Fruit fly (Drosophila melanogaster) whole organism, embryonic: ENCODE data around the gene CG11811.

Source experiments
- CG12155 ChIP-seq: fragments of 200-800 bp; sonication (Bioruptor generic); optimal IDR thresholded peaks from 3 replicates; lab custom pipeline; 2016; ENCODE audit warnings: missing biosample characterization, missing genetic modification characterization
- CG15479 ChIP-seq: fragments of 200-800 bp; sonication (Bioruptor generic); optimal IDR thresholded peaks from 3 replicates; lab custom pipeline; 2019; ENCODE audit warnings: missing biosample characterization, mild to moderate bottlenecking, missing genetic modification characterization, moderate library complexity
- CG1602 ChIP-seq: fragments of 200-800 bp; sonication (Bioruptor generic); optimal IDR thresholded peaks from 3 replicates; lab custom pipeline; 2016; ENCODE audit warnings: missing biosample characterization, missing genetic modification characterization
- CG1603 ChIP-seq: fragments of 200-800 bp; sonication (Bioruptor generic); optimal IDR thresholded peaks from 2 replicates; lab custom pipeline; 2019; ENCODE audit warnings: missing biosample characterization, mild to moderate bottlenecking, missing genetic modification characterization, moderate library complexity
- CG17328 ChIP-seq: fragments of 200-800 bp; sonication (Bioruptor generic); IDR thresholded peaks from 2 replicates; pipeline ENCODE4 v1.3.6; 2022; ENCODE audit warnings: missing biosample characterization, missing genetic modification characterization
- CG17912 ChIP-seq: fragments of 200-800 bp; sonication (Bioruptor generic); optimal IDR thresholded peaks from 2 replicates; lab custom pipeline; 2018; ENCODE audit warnings: missing biosample characterization, mild to moderate bottlenecking, missing genetic modification characterization
- CG2116 ChIP-seq: fragments of 200-800 bp; sonication (Bioruptor generic); optimal IDR thresholded peaks from 3 replicates; lab custom pipeline; 2018; ENCODE audit warnings: missing biosample characterization, mild to moderate bottlenecking, missing genetic modification characterization
- CG32772 ChIP-seq: fragments of 200-800 bp; sonication (Bioruptor generic); IDR thresholded peaks from 2 replicates; pipeline ENCODE4 v1.3.6; 2022; ENCODE audit warnings: missing biosample characterization, missing genetic modification characterization
- CG42726 ChIP-seq: fragments of 200-800 bp; sonication (Bioruptor generic); IDR thresholded peaks from 2 replicates; pipeline ENCODE4 v1.3.6; 2022; ENCODE audit warnings: missing biosample characterization, missing genetic modification characterization; ENCODE audit not compliant: partially characterized antibody
- CG4282 ChIP-seq: fragments of 200-800 bp; sonication (Bioruptor generic); optimal IDR thresholded peaks from 2 replicates; lab custom pipeline; 2016; ENCODE audit warnings: missing biosample characterization, missing genetic modification characterization
- CG5953 ChIP-seq: fragments of 200-800 bp; sonication (Bioruptor generic); IDR thresholded peaks from 2 replicates; pipeline ENCODE4 v1.3.6; 2022; ENCODE audit warnings: missing biosample characterization, missing genetic modification characterization
- CG6272 ChIP-seq: fragments of 200-800 bp; sonication (Bioruptor generic); IDR thresholded peaks from 2 replicates; pipeline ENCODE4 v1.3.6; 2022; ENCODE audit warnings: missing biosample characterization, missing genetic modification characterization
- CG6765 ChIP-seq: fragments of 200-800 bp; sonication (Bioruptor generic); optimal IDR thresholded peaks from 3 replicates; lab custom pipeline; 2017; ENCODE audit warnings: missing biosample characterization, mild to moderate bottlenecking, missing genetic modification characterization
- CG7372 ChIP-seq: fragments of 200-800 bp; sonication (Bioruptor generic); IDR thresholded peaks from 2 replicates; pipeline ENCODE4 v1.3.6; 2022; ENCODE audit warnings: missing biosample characterization, missing genetic modification characterization
- CG7745 ChIP-seq: fragments of 200-800 bp; sonication (Bioruptor generic); optimal IDR thresholded peaks from 2 replicates; lab custom pipeline; 2018; ENCODE audit warnings: missing biosample characterization, mild to moderate bottlenecking, missing genetic modification characterization, moderate library complexity
- CG7928 ChIP-seq: fragments of 200-800 bp; sonication (Bioruptor generic); optimal IDR thresholded peaks from 2 replicates; lab custom pipeline; 2017; ENCODE audit warnings: missing biosample characterization, mild to moderate bottlenecking, missing genetic modification characterization
- CG8281 ChIP-seq: fragments of 200-800 bp; sonication (Bioruptor generic); optimal IDR thresholded peaks from 2 replicates; lab custom pipeline; 2018; ENCODE audit warnings: missing biosample characterization, mild to moderate bottlenecking, missing genetic modification characterization, moderate library complexity
- CG8290 ChIP-seq, 3 experiments: fragments of 200-800 bp; sonication (Bioruptor generic); optimal IDR thresholded peaks; 2 replicates each; lab custom pipeline; 2016 to 2019; ENCODE audit warnings: missing biosample characterization in 3 of 3, missing genetic modification characterization in 3 of 3, mild to moderate bottlenecking in 2 of 3, moderate library complexity in 1 of 3
- Dbx ChIP-seq: fragments of 200-800 bp; sonication (Bioruptor generic); IDR thresholded peaks from 3 replicates; pipeline ENCODE4 v1.3.6; 2022; ENCODE audit warnings: missing biosample characterization, missing genetic modification characterization
- Dfd ChIP-seq, 2 experiments: fragments of >200 bp; optimal IDR thresholded peaks; 2 replicates each; lab custom pipeline; 2017; ENCODE audit warnings: missing biosample characterization in 2 of 2, missing genetic modification characterization in 2 of 2
- Doc2 ChIP-seq: fragments of 200-800 bp; sonication (Bioruptor generic); IDR thresholded peaks from 2 replicates; pipeline ENCODE4 v1.3.6; 2022; ENCODE audit warnings: missing biosample characterization, missing genetic modification characterization
- ERR ChIP-seq: fragments of 200-800 bp; sonication (Bioruptor generic); optimal IDR thresholded peaks from 2 replicates; lab custom pipeline; 2016; ENCODE audit warnings: missing biosample characterization, missing genetic modification characterization
- HLH3B ChIP-seq: fragments of 200-800 bp; sonication (Bioruptor generic); IDR thresholded peaks from 2 replicates; pipeline ENCODE4 v1.3.6; 2022; ENCODE audit warnings: missing biosample characterization, missing genetic modification characterization
- Hand ChIP-seq: fragments of 200-800 bp; sonication (Bioruptor generic); optimal IDR thresholded peaks from 2 replicates; lab custom pipeline; 2017; ENCODE audit warnings: mild to moderate bottlenecking, missing biosample characterization, missing genetic modification reagents, missing genetic modification characterization
- Hr39 ChIP-seq: fragments of >200 bp; optimal IDR thresholded peaks from 2 replicates; lab custom pipeline; 2017
- Kr ChIP-seq: fragments of 200-800 bp; sonication (Bioruptor generic); optimal IDR thresholded peaks from 2 replicates; lab custom pipeline; 2017; ENCODE audit warnings: missing biosample characterization, mild to moderate bottlenecking, missing genetic modification characterization
- Lim3 ChIP-seq: fragments of 200-800 bp; sonication (Bioruptor generic); IDR thresholded peaks from 2 replicates; pipeline ENCODE4 v1.3.6; 2022; ENCODE audit warnings: missing biosample characterization, missing genetic modification characterization
- Max ChIP-seq: fragments of 200-800 bp; sonication (Bioruptor generic); optimal IDR thresholded peaks from 2 replicates; lab custom pipeline; 2016; ENCODE audit warnings: missing biosample characterization, mild to moderate bottlenecking, missing genetic modification characterization
- Ravus ChIP-seq: fragments of 200-800 bp; sonication (Bioruptor generic); IDR thresholded peaks from 2 replicates; pipeline ENCODE4 v1.3.6; 2022; ENCODE audit warnings: missing biosample characterization, missing genetic modification characterization
- Spps ChIP-seq: fragments of 200-800 bp; sonication (Bioruptor generic); optimal IDR thresholded peaks from 2 replicates; lab custom pipeline; 2018; ENCODE audit warnings: missing biosample characterization, mild to moderate bottlenecking, missing genetic modification characterization
- YL-1 ChIP-seq: fragments of 200-800 bp; sonication (Bioruptor generic); optimal IDR thresholded peaks from 3 replicates; lab custom pipeline; 2017; ENCODE audit warnings: missing biosample characterization, mild to moderate bottlenecking, missing genetic modification characterization
- amos ChIP-seq: fragments of 200-800 bp; sonication (Bioruptor generic); IDR thresholded peaks from 2 replicates; pipeline ENCODE4 v1.3.6; 2022; ENCODE audit warnings: missing biosample characterization, missing genetic modification characterization; ENCODE audit not compliant: partially characterized antibody
- crc ChIP-seq: fragments of 200-800 bp; sonication (Bioruptor generic); optimal IDR thresholded peaks from 2 replicates; lab custom pipeline; 2016; ENCODE audit warnings: missing biosample characterization, missing genetic modification characterization
- dm ChIP-seq: fragments of 200-800 bp; sonication (Bioruptor generic); optimal IDR thresholded peaks from 3 replicates; lab custom pipeline; 2016; ENCODE audit warnings: missing biosample characterization, missing genetic modification characterization
- fd3F ChIP-seq: fragments of 200-800 bp; sonication (Bioruptor generic); optimal IDR thresholded peaks from 2 replicates; lab custom pipeline; 2018; ENCODE audit warnings: missing biosample characterization, mild to moderate bottlenecking, missing genetic modification characterization, moderate library complexity
- gsb-n ChIP-seq: fragments of 200-800 bp; sonication (Bioruptor generic); optimal IDR thresholded peaks from 3 replicates; lab custom pipeline; 2018; ENCODE audit warnings: missing biosample characterization, mild to moderate bottlenecking, missing genetic modification characterization
- h ChIP-seq: fragments of >200 bp; optimal IDR thresholded peaks from 2 replicates; lab custom pipeline; 2017
- hbn ChIP-seq: fragments of 200-800 bp; sonication (Bioruptor generic); IDR thresholded peaks from 2 replicates; pipeline ENCODE4 v1.3.6; 2022; ENCODE audit warnings: missing biosample characterization, missing genetic modification characterization; ENCODE audit not compliant: partially characterized antibody
- ken ChIP-seq: fragments of 200-800 bp; sonication (Bioruptor generic); IDR thresholded peaks from 3 replicates; pipeline ENCODE4 v1.3.6; 2022; ENCODE audit warnings: missing biosample characterization, missing genetic modification characterization
- kni ChIP-seq: fragments of 200-800 bp; sonication (Bioruptor generic); optimal IDR thresholded peaks from 3 replicates; lab custom pipeline; 2017; ENCODE audit warnings: mild to moderate bottlenecking, missing biosample characterization, missing genetic modification reagents, missing genetic modification characterization
- lmd ChIP-seq: fragments of 200-800 bp; sonication (Bioruptor generic); IDR thresholded peaks from 2 replicates; pipeline ENCODE4 v1.3.6; 2022; ENCODE audit warnings: missing biosample characterization, missing genetic modification characterization
- lola ChIP-seq, 3 experiments: fragments of >200 bp in 2 of 3; fragments of 200-800 bp in 1 of 3; sonication (Bioruptor generic) in 1 of 3; optimal IDR thresholded peaks; 2 replicates each; lab custom pipeline; 2017 to 2019; ENCODE audit warnings: missing biosample characterization in 3 of 3, missing genetic modification characterization in 3 of 3, mild to moderate bottlenecking in 1 of 3, moderate library complexity in 1 of 3
- lov ChIP-seq, 2 experiments: fragments of 200-800 bp in 1 of 2; fragments of >200 bp in 1 of 2; sonication (Bioruptor generic) in 1 of 2; IDR thresholded peaks in 1 of 2; optimal IDR thresholded peaks in 1 of 2; 2 replicates in 1 of 2; 3 replicates in 1 of 2; pipeline versions ENCODE4 v1.3.6 to Lab custom; 2017 to 2022; ENCODE audit warnings: missing biosample characterization in 1 of 2, missing genetic modification characterization in 1 of 2
- peb ChIP-seq: fragments of 200-800 bp; sonication (Bioruptor generic); IDR thresholded peaks from 2 replicates; pipeline ENCODE4 v1.3.6; 2022; ENCODE audit warnings: missing biosample characterization, missing genetic modification characterization
- sim ChIP-seq: fragments of 200-800 bp; sonication (Bioruptor generic); IDR thresholded peaks from 2 replicates; pipeline ENCODE4 v1.3.6; 2022; ENCODE audit warnings: missing biosample characterization, missing genetic modification characterization
- slou ChIP-seq: fragments of 200-800 bp; sonication (Bioruptor generic); optimal IDR thresholded peaks from 3 replicates; lab custom pipeline; 2016; ENCODE audit warnings: missing biosample characterization, missing genetic modification characterization
- sqz ChIP-seq: fragments of 200-800 bp; sonication (Bioruptor generic); optimal IDR thresholded peaks from 3 replicates; lab custom pipeline; 2018; ENCODE audit warnings: missing biosample characterization, mild to moderate bottlenecking, missing genetic modification characterization
- ssp ChIP-seq: fragments of 200-800 bp; sonication (Bioruptor generic); IDR thresholded peaks from 2 replicates; pipeline ENCODE4 v1.3.6; 2022; ENCODE audit warnings: missing biosample characterization, missing genetic modification characterization
- tap ChIP-seq: fragments of 200-800 bp; optimal IDR thresholded peaks from 3 replicates; lab custom pipeline; 2019; ENCODE audit warnings: missing biosample characterization, mild to moderate bottlenecking, missing genetic modification characterization, moderate library complexity
- wdn ChIP-seq: fragments of 200-800 bp; sonication (Bioruptor generic); IDR thresholded peaks from 2 replicates; pipeline ENCODE4 v1.3.6; 2022; ENCODE audit warnings: missing biosample characterization, missing genetic modification characterization
- wek ChIP-seq: fragments of 200-800 bp; sonication (Bioruptor generic); optimal IDR thresholded peaks from 3 replicates; lab custom pipeline; 2018; ENCODE audit warnings: missing biosample characterization, mild to moderate bottlenecking, missing genetic modification characterization, moderate library complexity

CG11811 gene

dm6 chr3L:10683899-10684340, 6.9 kb upstream of the CG11811 start (continued):
- TF ChIP-seq wek (GFP tag; lab: Kevin White, UChicago) (no peak), CG12155 (GFP tag; lab: Kevin White, UChicago) (no peak), CG7745 (tag; lab: Kevin White, UChicago) (no peak), Doc2 (GFP tag; lab: Robert Waterston, UW) (no peak), Ravus (GFP tag; lab: Robert Waterston, UW) (peak; percentile 15), ssp (GFP tag; lab: Robert Waterston, UW) (peak; percentile 56), slou (no peak), Hr39 (no peak), CG8290 (GFP tag; optimal IDR thresholded peaks at IDR 0.05; lab: Kevin White, UChicago) (peak; percentile 31), CG8290 (tag; optimal IDR thresholded peaks at IDR 0.05; lab: Kevin White, UChicago) (peak in 1 of 2 experiments; percentile 4), sqz (GFP tag; lab: Kevin White, UChicago) (peak; percentile 20), Dfd (GFP tag; optimal IDR thresholded peaks at IDR 0.05; lab: Kevin White, UChicago) (no peak), CG15479 (no peak), CG32772 (peak; percentile 70), dm (GFP tag; lab: Kevin White, UChicago) (no peak), CG4282 (GFP tag; lab: Kevin White, UChicago) (no peak), wdn (GFP tag; lab: Robert Waterston, UW) (peak; percentile 25; the same call in 1 of the 2 replicates), HLH3B (GFP tag; lab: Robert Waterston, UW) (peak; percentile 60), crc (GFP tag; lab: Kevin White, UChicago) (no peak), hbn (no peak), kni (GFP tag; lab: Kevin White, UChicago) (no peak), amos (no peak), Lim3 (no peak), lola (GFP tag; optimal IDR thresholded peaks at IDR 0.05; lab: Kevin White, UChicago) (peak in 1 of 3 experiments; percentile 23), sim (GFP tag; lab: Robert Waterston, UW) (no peak), Dbx (GFP tag; lab: Robert Waterston, UW) (0 out of 3 replicates have a peak, but pooled peaks have one; percentile 20), lmd (GFP tag; lab: Robert Waterston, UW) (peak; percentile 75), CG2116 (GFP tag; lab: Kevin White, UChicago) (peak; percentile 31), ken (GFP tag; lab: Robert Waterston, UW) (peak; percentile 64; the same call in 2 of the 3 replicates), Kr (no peak), CG5953 (GFP tag; lab: Robert Waterston, UW) (no peak), CG1602 (GFP tag; lab: Kevin White, UChicago) (peak; percentile 56), ERR (GFP tag; lab: Kevin White, UChicago) (peak; percentile 22), CG7372 (GFP tag; lab: Robert Waterston, UW) (peak; percentile 42; the same call in 1 of the 2 replicates), YL-1 (no peak), Max (GFP tag; lab: Kevin White, UChicago) (no peak), fd3F (GFP tag; lab: Kevin White, UChicago) (peak; percentile 19), Hand (no peak), CG8281 (tag; lab: Kevin White, UChicago) (no peak), lov (optimal IDR thresholded peaks at IDR 0.05; lab: Kevin White, UChicago) (no peak), lov (GFP tag; IDR thresholded peaks at IDR 0.05; lab: Robert Waterston, UW) (no peak), h (lab: Kevin White, UChicago) (no peak), gsb-n (tag; lab: Kevin White, UChicago) (peak; percentile 1), CG6765 (GFP tag; lab: Kevin White, UChicago) (peak; percentile 39), peb (GFP tag; lab: Robert Waterston, UW) (no peak; the same call in 1 of the 2 replicates), CG17328 (GFP tag; lab: Robert Waterston, UW) (peak; percentile 45; the same call in 1 of the 2 replicates), CG42726 (no peak), tap (no peak), CG6272 (GFP tag; lab: Robert Waterston, UW) (peak; percentile 27; the same call in 1 of the 2 replicates), CG7928 (GFP tag; lab: Kevin White, UChicago) (peak; percentile 29), CG17912 (no peak), Spps (no peak), CG1603 (tag; lab: Kevin White, UChicago) (peak; percentile 51)
